Worm (Caenorhabditis elegans): ENCODE results near the gene W08E12.6.

DNA sequence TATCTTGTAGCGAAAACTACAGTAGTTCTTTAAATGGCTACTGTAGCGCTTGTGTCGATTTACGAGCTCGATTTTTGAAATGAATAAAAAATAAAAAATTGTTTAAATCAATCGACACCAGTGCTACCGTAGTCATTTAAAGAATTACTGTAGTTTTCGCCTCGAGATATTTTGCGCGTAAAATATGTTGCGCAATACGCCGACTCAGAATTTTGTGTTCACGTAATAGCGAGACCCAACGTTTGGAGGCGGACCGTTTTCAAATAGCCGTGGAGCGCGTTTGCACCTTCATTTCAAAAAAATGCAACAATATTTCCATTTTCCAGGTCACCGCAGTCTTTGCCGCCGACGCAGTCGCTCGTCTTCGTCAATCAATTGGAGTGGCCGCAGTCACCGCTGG, 38.2 kb upstream of the W08E12.6 start:
- no peak for TF ChIP-seq W03F9.2 (tag; optimal IDR thresholded peaks at IDR 0.05)
- no peak for TF ChIP-seq him-1 (tag; optimal IDR thresholded peaks at IDR 0.05)
